Worm (Caenorhabditis elegans): Measurements from ENCODE around the gene Y61A9LA.1.

DNA sequence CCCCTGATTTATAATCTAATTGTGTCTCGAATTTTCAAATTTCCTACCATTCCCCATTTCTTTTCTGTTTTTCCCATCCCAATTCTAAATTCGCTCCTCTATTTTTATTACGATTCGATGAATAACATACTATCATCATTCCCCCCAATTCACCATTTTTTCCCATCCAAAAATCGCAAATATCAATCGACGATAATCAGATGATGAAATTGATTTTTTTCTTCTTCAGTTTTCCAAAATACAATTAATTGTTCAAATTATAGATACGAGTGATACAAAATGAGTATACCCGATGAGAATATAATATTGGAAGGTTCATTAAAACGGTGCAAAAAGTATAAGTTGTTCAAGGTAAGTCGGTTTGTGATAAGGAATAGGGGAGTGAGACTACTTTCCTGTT is 57.6 kb downstream of the Y61A9LA.1 start, which contains the start of gene soc-1:
- TF ChIP-seq ztf-6 (GFP tag; IDR thresholded peaks at IDR 0.05) (no peak), unc-62 (GFP tag; optimal IDR thresholded peaks at IDR 0.05) (no peak), rcor-1 (GFP tag; IDR thresholded peaks at IDR 0.05) (no peak), hmg-1.2 (GFP tag; IDR thresholded peaks at IDR 0.05) (no peak)

Measured in whole organism, young adult.